Worm (Caenorhabditis elegans): ENCODE results near the gene C36C9.4.

C36C9.4 gene

DNA sequence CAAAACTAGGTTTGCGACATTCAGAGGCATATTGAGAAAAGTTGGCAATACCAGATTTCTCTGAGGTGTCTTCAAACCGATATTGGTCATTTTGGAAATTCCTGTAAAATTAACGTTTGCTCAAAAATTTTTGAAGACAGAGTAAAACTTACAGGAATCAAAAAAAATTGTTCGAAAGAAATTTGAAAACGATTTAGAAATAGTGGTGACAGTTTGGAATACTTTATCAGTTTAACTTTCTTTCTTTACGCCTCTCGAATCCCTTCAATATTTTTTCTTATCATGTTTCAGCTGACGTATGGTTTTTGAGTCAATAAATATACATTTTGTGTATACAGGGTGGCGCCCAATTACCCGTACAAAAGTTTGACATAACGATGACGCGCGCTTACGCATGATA is 21.7 kb upstream of the C36C9.4 start, which contains the start of gene fbxa-53:
fbxa-53 (minus strand) TSS at position 101 of the 400 bp plus-strand sequence.
- TF ChIP-seq ceh-34 (tag; optimal IDR thresholded peaks at IDR 0.05) (no peak), rnt-1 (tag; optimal IDR thresholded peaks at IDR 0.05) (no peak), F13H6.1 (tag; optimal IDR thresholded peaks at IDR 0.05) (no peak), tbx-7 (tag; optimal IDR thresholded peaks at IDR 0.05) (no peak), ceh-30 (tag; optimal IDR thresholded peaks at IDR 0.05) (no peak), npax-4 (tag; optimal IDR thresholded peaks at IDR 0.05) (no peak), hlh-8 (tag; optimal IDR thresholded peaks at IDR 0.05) (no peak), ceh-2 (tag; optimal IDR thresholded peaks at IDR 0.05) (no peak), ceh-24 (tag; optimal IDR thresholded peaks at IDR 0.05) (no peak), ahr-1 (tag; optimal IDR thresholded peaks at IDR 0.05) (no peak), C38D4.7 (GFP tag; optimal IDR thresholded peaks at IDR 0.05) (no peak), pag-3 (tag; optimal IDR thresholded peaks at IDR 0.05; ENCODE audit: borderline replicate concordance) (no peak), unc-86 (tag; optimal IDR thresholded peaks at IDR 0.05) (no peak), hlh-15 (tag; optimal IDR thresholded peaks at IDR 0.05) (no peak), ceh-6 (GFP tag; optimal IDR thresholded peaks at IDR 0.05) (no peak), zip-5 (tag; optimal IDR thresholded peaks at IDR 0.05) (no peak)

DNA sequence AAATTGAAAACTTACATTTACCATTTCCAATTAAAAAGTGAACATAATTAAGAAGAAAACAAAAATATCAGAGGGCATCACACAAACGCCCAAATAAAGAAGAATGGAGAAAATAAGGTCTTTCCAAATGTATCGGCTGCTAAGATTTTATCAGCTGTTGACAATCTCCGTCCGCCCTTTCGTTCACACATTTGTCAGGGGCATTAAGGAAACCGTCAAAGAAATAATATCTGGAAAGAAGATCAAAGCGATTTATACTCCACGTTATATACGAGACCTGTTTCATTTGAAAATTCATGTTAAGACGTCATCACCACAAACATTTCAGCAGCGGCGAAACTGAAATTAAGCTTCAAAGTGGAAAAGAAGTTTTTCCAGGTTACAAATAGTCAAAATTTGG is 15.8 kb upstream of the C36C9.4 start, which contains the start of gene fbxa-52:
fbxa-52 (minus strand) TSS at position 101 of the 400 bp plus-strand sequence.
- TF ChIP-seq hlh-15 (tag; optimal IDR thresholded peaks at IDR 0.05) (no peak), nfya-1 (tag; optimal IDR thresholded peaks at IDR 0.05) (no peak), ahr-1 (tag; optimal IDR thresholded peaks at IDR 0.05) (no peak), pqm-1 (tag; optimal IDR thresholded peaks at IDR 0.05) (no peak), rnt-1 (tag; optimal IDR thresholded peaks at IDR 0.05) (no peak), ceh-2 (tag; optimal IDR thresholded peaks at IDR 0.05) (no peak), elt-2 (tag; optimal IDR thresholded peaks at IDR 0.05) (no peak), unc-86 (tag; optimal IDR thresholded peaks at IDR 0.05) (no peak), pros-1 (tag; optimal IDR thresholded peaks at IDR 0.05) (no peak), unc-42 (tag; optimal IDR thresholded peaks at IDR 0.05) (no peak), pha-2 (tag; optimal IDR thresholded peaks at IDR 0.05) (no peak), mec-3 (tag; optimal IDR thresholded peaks at IDR 0.05; ENCODE audit: borderline replicate concordance) (no peak), pat-9 (tag; optimal IDR thresholded peaks at IDR 0.05) (no peak), fkh-10 (GFP tag; optimal IDR thresholded peaks at IDR 0.05) (no peak)

DNA sequence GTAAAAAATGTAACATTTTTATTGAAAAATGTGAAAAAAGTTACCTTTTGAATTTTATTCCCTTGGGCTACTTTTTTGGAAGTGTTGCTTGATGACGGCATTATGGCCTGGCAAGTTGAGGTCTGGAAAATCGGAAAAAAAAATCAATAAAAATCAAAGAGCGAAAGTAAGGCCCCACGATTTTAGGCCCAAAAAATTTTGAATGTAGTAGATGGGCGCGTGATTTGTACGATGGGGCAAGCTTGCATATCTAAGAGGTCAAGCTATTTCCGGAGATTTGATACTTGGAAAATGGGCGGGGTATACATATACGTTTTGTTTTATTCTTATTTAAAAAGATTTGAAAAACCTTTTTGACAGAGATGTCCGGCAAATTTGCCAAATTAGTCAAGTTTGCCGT is 9.8 kb upstream of the C36C9.4 start, which contains the start of gene F07G6.5:
F07G6.5 (minus strand) TSS at position 101 of the 400 bp plus-strand sequence.
- no peak for TF ChIP-seq ceh-48 (tag; optimal IDR thresholded peaks at IDR 0.05)
- no peak for TF ChIP-seq ets-4 (tag; optimal IDR thresholded peaks at IDR 0.05)
- TF ChIP-seq ceh-9 (tag; optimal IDR thresholded peaks at IDR 0.05) = no peak
- no peak for TF ChIP-seq unc-55 (GFP tag; optimal IDR thresholded peaks at IDR 0.05)
- no peak for TF ChIP-seq K02D7.2 (tag; optimal IDR thresholded peaks at IDR 0.05)
- TF ChIP-seq tbx-7 (tag; optimal IDR thresholded peaks at IDR 0.05) = no peak
- TF ChIP-seq hlh-15 (tag; optimal IDR thresholded peaks at IDR 0.05) = no peak
- TF ChIP-seq ttx-3 (tag; optimal IDR thresholded peaks at IDR 0.05) = no peak
- no peak for TF ChIP-seq C08G9.2 (tag; optimal IDR thresholded peaks at IDR 0.05)
- TF ChIP-seq hlh-30 (tag; optimal IDR thresholded peaks at IDR 0.05; ENCODE audit: insufficient read depth) = no peak

DNA sequence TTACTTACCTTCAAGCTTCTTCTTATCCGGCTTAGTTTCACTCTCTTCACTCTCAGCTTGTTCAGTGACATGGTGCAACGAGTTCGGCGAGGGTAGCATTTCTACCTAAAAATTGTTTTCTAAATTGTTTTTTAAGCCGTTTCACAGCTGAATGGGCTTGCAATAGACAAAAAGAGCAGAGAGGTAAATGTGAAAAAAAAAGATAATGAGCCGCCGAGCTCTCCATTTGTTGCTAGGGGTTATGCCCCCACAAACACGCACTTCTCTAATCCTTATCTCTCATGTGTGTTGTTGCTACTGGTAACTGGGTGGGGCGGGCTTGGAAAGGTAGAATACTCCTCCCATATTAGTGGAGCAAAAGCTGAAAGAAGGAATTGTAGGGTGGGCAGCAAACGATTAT is 7.1 kb upstream of the C36C9.4 start, which contains the start of gene C36C9.5:
C36C9.5 (minus strand) TSS at position 101 of the 400 bp plus-strand sequence.
- TF ChIP-seq fax-1 (tag; optimal IDR thresholded peaks at IDR 0.05) = no peak

DNA sequence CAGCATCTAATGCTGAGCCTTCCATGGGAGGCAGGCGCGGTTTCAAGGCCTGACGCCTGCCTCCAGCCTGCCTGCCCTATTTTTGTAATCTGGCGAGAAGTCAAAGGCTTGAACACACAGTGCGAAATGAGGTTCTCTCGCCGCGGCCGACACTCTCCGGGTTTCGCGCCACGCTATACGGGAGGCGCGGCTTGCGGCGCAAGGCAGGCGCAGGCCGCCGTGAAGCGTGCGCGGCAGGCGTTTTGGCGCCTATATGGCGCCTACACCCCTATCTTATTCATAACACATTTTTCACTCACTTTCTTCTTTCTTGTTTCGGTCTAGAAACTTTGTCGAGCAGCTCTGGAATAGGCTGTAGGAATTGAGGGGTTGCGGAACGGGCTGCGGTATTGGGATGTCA is 6.3 kb upstream of the C36C9.4 start:
- no peak for TF ChIP-seq tbx-7 (tag; optimal IDR thresholded peaks at IDR 0.05)
- TF ChIP-seq ceh-14 (tag; optimal IDR thresholded peaks at IDR 0.05) = no peak
- TF ChIP-seq elt-4 (tag; optimal IDR thresholded peaks at IDR 0.05) = peak; percentile 60
- TF ChIP-seq elt-2 (tag; optimal IDR thresholded peaks at IDR 0.05) = no peak
- no peak for TF ChIP-seq ref-2 (tag; optimal IDR thresholded peaks at IDR 0.05)
